Fruit fly (Drosophila melanogaster): ENCODE data around the gene CG13689.

DNA sequence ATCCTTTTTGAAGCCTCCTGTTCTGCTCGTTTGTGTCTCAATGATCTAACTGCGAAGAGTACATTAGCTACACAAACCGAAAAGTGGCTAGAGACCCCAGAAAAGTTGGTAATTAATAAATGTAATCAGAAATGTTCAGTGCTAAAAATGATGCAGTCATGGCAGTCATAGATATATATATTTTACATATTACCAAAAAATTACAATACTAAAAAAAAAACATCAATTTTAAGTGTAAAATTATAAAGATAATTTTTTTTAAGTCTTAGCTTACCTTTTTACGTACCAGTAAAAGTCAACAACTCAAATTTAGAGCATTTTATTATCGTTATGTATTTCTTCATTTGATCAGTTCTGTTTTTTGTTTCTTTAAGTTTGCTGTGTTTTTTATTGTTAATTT, 10.2 kb downstream of the CG13689 start:
- TF ChIP-seq CG9948 (tag; optimal IDR thresholded peaks at IDR 0.05) (peak; percentile 47), CG15710 (tag; optimal IDR thresholded peaks at IDR 0.05) (peak; percentile 80)
